Worm (Caenorhabditis elegans): ENCODE results near the gene magu-1.
A peak's percentile ranks its signal among the peaks of the same experiment; 100 is the strongest.

magu-1 gene

DNA sequence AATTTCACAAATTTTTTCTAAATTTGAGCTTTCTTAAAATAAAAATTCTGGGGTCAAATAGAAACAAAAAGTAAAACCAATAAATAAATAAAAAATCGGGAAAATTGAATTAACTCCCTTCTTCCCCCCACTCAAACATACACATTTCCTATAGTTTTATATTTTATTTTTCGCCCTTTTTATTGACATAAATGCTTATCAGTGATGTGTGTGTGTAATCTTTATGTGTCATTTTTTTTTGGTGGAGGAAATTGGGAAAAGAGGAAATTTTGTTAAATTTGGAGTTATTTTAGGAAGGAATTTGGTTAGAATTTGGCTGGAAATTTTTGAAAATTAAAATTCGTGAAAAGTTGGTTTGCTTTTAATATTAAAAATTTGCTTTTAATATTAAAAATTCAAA, 48.9 kb downstream of the magu-1 start:
- no peak for TF ChIP-seq mep-1 (tag; optimal IDR thresholded peaks at IDR 0.05)

DNA sequence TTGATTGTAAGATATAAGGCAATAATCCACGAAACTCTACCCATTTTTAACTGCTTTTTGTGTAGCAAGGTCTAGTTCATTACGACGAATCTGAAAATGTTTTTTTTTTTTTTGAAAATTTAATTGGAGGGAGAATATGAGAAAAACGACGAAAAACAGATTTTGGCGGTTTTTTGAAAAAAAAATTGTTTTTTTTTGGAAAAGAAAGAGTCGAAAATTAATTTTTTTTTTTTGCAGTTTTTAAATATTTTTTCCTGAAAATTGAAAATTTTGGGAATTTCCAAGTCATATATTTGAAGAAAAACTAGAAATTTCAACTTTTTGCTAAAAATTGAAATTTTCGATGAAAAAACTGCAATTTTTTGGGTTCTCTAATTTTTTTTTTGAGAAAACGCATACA, 52.9 kb downstream of the magu-1 start, which contains the start of gene stim-1:
Gene stim-1 (minus strand): TSS at position 101 of the 400 bp plus-strand sequence.
- TF ChIP-seq mep-1 (tag; optimal IDR thresholded peaks at IDR 0.05) (no peak), lin-39 (tag; optimal IDR thresholded peaks at IDR 0.05) (no peak), fkh-8 (tag; optimal IDR thresholded peaks at IDR 0.05) (no peak), ces-1 (GFP tag; optimal IDR thresholded peaks at IDR 0.05) (no peak), nhr-84 (tag; optimal IDR thresholded peaks at IDR 0.05) (no peak), nhr-19 (GFP tag; conservative IDR thresholded peaks at IDR 0.05) (no peak)

DNA sequence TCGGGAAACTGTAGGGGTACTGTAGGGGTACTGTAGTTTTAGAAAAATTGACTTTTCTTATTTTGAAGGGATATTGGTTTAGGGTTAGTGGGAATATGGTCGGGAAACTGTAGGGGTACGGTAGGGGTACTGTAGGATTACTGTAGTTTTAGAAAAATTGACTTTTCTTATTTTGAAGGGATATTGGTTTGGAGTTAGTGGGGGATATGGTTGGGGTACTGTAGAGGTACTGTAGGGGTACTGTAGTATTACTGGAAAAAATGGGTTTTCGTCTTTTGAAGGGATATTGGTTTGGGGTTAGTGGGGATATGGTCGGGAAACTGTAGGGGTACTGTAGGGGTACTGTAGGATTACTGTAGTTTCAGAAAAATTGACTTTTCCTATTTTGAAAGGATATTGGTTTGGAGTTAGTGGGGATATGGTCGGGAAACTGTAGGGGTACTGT, 56.1 kb downstream of the magu-1 start:
- peak; percentile 51; the same call in 1 of the 2 replicates for TF ChIP-seq grh-1 (GFP tag; IDR thresholded peaks at IDR 0.05)
- peak; percentile 96; the same call in 1 of the 2 replicates for TF ChIP-seq ets-5 (GFP tag; IDR thresholded peaks at IDR 0.05)
- peak; percentile 57 for TF ChIP-seq nhr-19 (GFP tag; conservative IDR thresholded peaks at IDR 0.05)
- peak; percentile 67; the same call in 1 of the 2 replicates for TF ChIP-seq mab-9 (GFP tag; IDR thresholded peaks at IDR 0.05)
- TF ChIP-seq unc-98 (GFP tag; IDR thresholded peaks at IDR 0.05): peak; percentile 64

All from whole organism, L1 larva.